2 fruit fly cellular contexts compared by ENCODE assay signal in genomic region chr3R:20618947-20619346, dm6.
A peak's percentile ranks its signal among the peaks of the same experiment; 100 is the strongest.
TF ChIP-seq lines count a peak whose summit lies in the region.

No protein-coding gene starts in this region.

- no peak for TF ChIP-seq CTCF in whole organism, embryonic (GFP tag; optimal IDR thresholded peaks at IDR 0.05; lab: Kevin White, UChicago)

TF ChIP-seq in whole organism, embryonic, 481 proteins besides CTCF, POLR2A, EP300 and RAD21:
- TF ChIP-seq CG18619 (GFP tag; optimal IDR thresholded peaks at IDR 0.05; lab: Kevin White, UChicago) (no peak), CG2678 (tag; optimal IDR thresholded peaks at IDR 0.05; lab: Kevin White, UChicago) (no peak), ab (GFP tag; optimal IDR thresholded peaks at IDR 0.05; lab: Kevin White, UChicago) (no peak), CG3407 (GFP tag; optimal IDR thresholded peaks at IDR 0.05; lab: Kevin White, UChicago) (no peak), CG4360 (GFP tag; IDR thresholded peaks at IDR 0.05; lab: Robert Waterston, UW) (peak; percentile 57), unpg (GFP tag; optimal IDR thresholded peaks at IDR 0.05; lab: Kevin White, UChicago) (no peak), h (optimal IDR thresholded peaks at IDR 0.05; lab: Kevin White, UChicago) (no peak), Hr39 (optimal IDR thresholded peaks at IDR 0.05; lab: Kevin White, UChicago) (peak; percentile 18)

TF ChIP-seq in whole organism, wandering third instar larva, 38 proteins besides CTCF, POLR2A, EP300 and RAD21:
- no peak for TF ChIP-seq tai (GFP tag; optimal IDR thresholded peaks at IDR 0.05; lab: Kevin White, UChicago)
- TF ChIP-seq Hr78 (GFP tag; optimal IDR thresholded peaks at IDR 0.05; lab: Kevin White, UChicago): no peak
- TF ChIP-seq ey (GFP tag; optimal IDR thresholded peaks at IDR 0.05; lab: Kevin White, UChicago): no peak
- TF ChIP-seq Dfd (GFP tag; optimal IDR thresholded peaks at IDR 0.05; lab: Kevin White, UChicago): peak; percentile 62

Comparison
In these comparisons a context has a peak if more than half of its experiments do, and no peak if none do; other contexts are left out.
1. Of the 10 proteins assayed by ChIP-seq in both whole organism, embryonic and whole organism, wandering third instar larva: peak only in whole organism, embryonic: none; only in whole organism, wandering third instar larva: Dfd; in both: none; in neither: 9.